Fruit fly (Drosophila melanogaster) whole organism, wandering third instar larva: ENCODE measurements around the gene Srp19.
A peak's percentile ranks its signal among the peaks of the same experiment; 100 is the strongest.

Experiments used
- Abd-B ChIP-seq: fragments of >200 bp; optimal IDR thresholded peaks from 2 replicates; lab custom pipeline; 2017; ENCODE audit warnings: missing biosample characterization, missing genetic modification characterization
- CG32264 ChIP-seq: fragments of 200-800 bp; sonication (Bioruptor generic); optimal IDR thresholded peaks from 2 replicates; lab custom pipeline; 2016; ENCODE audit warnings: missing biosample characterization, missing genetic modification characterization
- CG9705 ChIP-seq: fragments of 200-800 bp; sonication (Bioruptor generic); optimal IDR thresholded peaks from 2 replicates; lab custom pipeline; 2018; ENCODE audit warnings: missing biosample characterization, mild to moderate bottlenecking, missing genetic modification characterization
- CrebA ChIP-seq: fragments of 200-800 bp; sonication (Bioruptor generic); optimal IDR thresholded peaks from 2 replicates; lab custom pipeline; 2016; ENCODE audit warnings: missing biosample characterization, mild to moderate bottlenecking, missing genetic modification characterization, borderline replicate concordance
- Dfd ChIP-seq: fragments of >200 bp; optimal IDR thresholded peaks from 2 replicates; lab custom pipeline; 2017; ENCODE audit warnings: missing biosample characterization, missing genetic modification characterization
- Dif ChIP-seq: fragments of 200-275, 200-300 bp; sonication (Bioruptor generic); optimal IDR thresholded peaks from 2 replicates; lab custom pipeline; 2018; ENCODE audit warnings: missing biosample characterization, missing genetic modification characterization; ENCODE audit not compliant: partially characterized antibody
- GATAd ChIP-seq: sonication (Bioruptor generic); optimal IDR thresholded peaks from 2 replicates; lab custom pipeline; 2016; ENCODE audit warnings: missing biosample characterization, missing genetic modification characterization
- HLH106 ChIP-seq: fragments of 200-800 bp; optimal IDR thresholded peaks from 3 replicates; lab custom pipeline; 2019; ENCODE audit warnings: missing biosample characterization, mild to moderate bottlenecking, missing genetic modification characterization, moderate library complexity
- Hnf4 ChIP-seq: fragments of 200-800 bp; sonication (Bioruptor generic); optimal IDR thresholded peaks from 2 replicates; lab custom pipeline; 2016; ENCODE audit warnings: missing biosample characterization, mild to moderate bottlenecking, missing genetic modification characterization
- Hr78 ChIP-seq: fragments of >200 bp; optimal IDR thresholded peaks from 2 replicates; lab custom pipeline; 2017; ENCODE audit warnings: missing biosample characterization, missing genetic modification characterization
- Hr83 ChIP-seq: fragments of 200-300 bp; sonication (Bioruptor generic); optimal IDR thresholded peaks from 2 replicates; lab custom pipeline; 2016; ENCODE audit warnings: missing biosample characterization, mild to moderate bottlenecking, missing genetic modification characterization, moderate library complexity; ENCODE audit not compliant: poor library complexity, severe bottlenecking
- Jra ChIP-seq: sonication (Bioruptor generic); optimal IDR thresholded peaks from 2 replicates; lab custom pipeline; 2016; ENCODE audit warnings: missing biosample characterization, missing genetic modification characterization
- Mio ChIP-seq: sonication (Bioruptor generic); optimal IDR thresholded peaks from 2 replicates; lab custom pipeline; 2016; ENCODE audit warnings: missing biosample characterization, missing genetic modification characterization
- Myc ChIP-seq: fragments of >200 bp; optimal IDR thresholded peaks from 2 replicates; lab custom pipeline; 2017
- N ChIP-seq: fragments of >200 bp; optimal IDR thresholded peaks from 2 replicates; lab custom pipeline; 2018; ENCODE audit warnings: missing biosample characterization, missing external identifiers, missing genetic modification characterization
- OdsH ChIP-seq: fragments of 200-800 bp; sonication (Bioruptor generic); optimal IDR thresholded peaks from 2 replicates; lab custom pipeline; 2016; ENCODE audit warnings: missing biosample characterization, mild to moderate bottlenecking, missing genetic modification characterization
- Rel ChIP-seq, 2 experiments: fragments of 200-800 bp; sonication (Bioruptor generic) in 1 of 2; optimal IDR thresholded peaks; 2 replicates in 1 of 2; 3 replicates in 1 of 2; lab custom pipeline; 2016 to 2019; ENCODE audit warnings: mild to moderate bottlenecking in 2 of 2, missing biosample characterization in 2 of 2, missing genetic modification characterization in 2 of 2, moderate library complexity in 1 of 2
- Sp1 ChIP-seq: fragments of 200-800 bp; sonication (Bioruptor generic); optimal IDR thresholded peaks from 3 replicates; lab custom pipeline; 2019; ENCODE audit warnings: missing biosample characterization, mild to moderate bottlenecking, missing genetic modification characterization, moderate library complexity
- Vsx2 ChIP-seq: fragments of 200-300, 225-300 bp; sonication (Bioruptor generic); optimal IDR thresholded peaks from 2 replicates; lab custom pipeline; 2018; ENCODE audit warnings: missing biosample characterization, missing genetic modification characterization; ENCODE audit not compliant: partially characterized antibody
- br ChIP-seq: fragments of 200-800 bp; sonication (Bioruptor generic); optimal IDR thresholded peaks from 2 replicates; lab custom pipeline; 2016; ENCODE audit warnings: missing biosample characterization, missing genetic modification characterization
- brk ChIP-seq: fragments of 200-800 bp; sonication (Bioruptor generic); optimal IDR thresholded peaks from 2 replicates; lab custom pipeline; 2016; ENCODE audit warnings: missing biosample characterization, mild to moderate bottlenecking, missing genetic modification characterization
- dl ChIP-seq, 2 experiments: fragments of 175-275, 200-275 bp in 1 of 2; fragments of 200-275 bp in 1 of 2; sonication (Bioruptor generic); optimal IDR thresholded peaks; lab custom pipeline; 2018; ENCODE audit warnings: mild to moderate bottlenecking in 2 of 2, missing biosample characterization in 2 of 2, missing genetic modification characterization in 2 of 2, moderate library complexity in 2 of 2; ENCODE audit not compliant: partially characterized antibody in 2 of 2, insufficient read depth in 1 of 2
- dmrt93B ChIP-seq: fragments of 200-800 bp; sonication (Bioruptor generic); optimal IDR thresholded peaks from 2 replicates; lab custom pipeline; 2018; ENCODE audit warnings: missing biosample characterization, mild to moderate bottlenecking, missing genetic modification characterization
- dsf ChIP-seq: sonication (Bioruptor generic); optimal IDR thresholded peaks from 2 replicates; lab custom pipeline; 2016; ENCODE audit warnings: missing biosample characterization, missing genetic modification characterization, borderline replicate concordance
- ey ChIP-seq: fragments of 200-800 bp; sonication (Bioruptor generic); optimal IDR thresholded peaks from 2 replicates; lab custom pipeline; 2016; ENCODE audit warnings: missing biosample characterization, missing genetic modification characterization
- foxo ChIP-seq, 2 experiments: fragments of 200-800 bp; sonication (Bioruptor generic); optimal IDR thresholded peaks; 2 replicates in 1 of 2; 3 replicates in 1 of 2; lab custom pipeline; 2016 to 2017; ENCODE audit warnings: missing biosample characterization in 2 of 2, missing genetic modification characterization in 2 of 2
- fru ChIP-seq: fragments of 200-800 bp; sonication (Bioruptor generic); optimal IDR thresholded peaks from 3 replicates; lab custom pipeline; 2016; ENCODE audit warnings: missing biosample characterization, mild to moderate bottlenecking, missing genetic modification characterization
- h ChIP-seq: fragments of 200-800 bp; sonication (Bioruptor generic); optimal IDR thresholded peaks from 3 replicates; lab custom pipeline; 2016; ENCODE audit warnings: missing biosample characterization, mild to moderate bottlenecking, missing genetic modification characterization
- jim ChIP-seq: fragments of 175-275, 200-325 bp; sonication (Bioruptor generic); optimal IDR thresholded peaks from 2 replicates; lab custom pipeline; 2016; ENCODE audit warnings: missing biosample characterization, mild to moderate bottlenecking, missing genetic modification characterization
- lola ChIP-seq: fragments of >200 bp; optimal IDR thresholded peaks from 2 replicates; lab custom pipeline; 2017; ENCODE audit warnings: missing biosample characterization, missing genetic modification characterization
- pan ChIP-seq: fragments of >200 bp; optimal IDR thresholded peaks from 2 replicates; lab custom pipeline; 2017
- psq ChIP-seq: fragments of 200-800 bp; sonication (Bioruptor generic); optimal IDR thresholded peaks from 3 replicates; lab custom pipeline; 2017; ENCODE audit warnings: missing biosample characterization, mild to moderate bottlenecking, missing genetic modification characterization, moderate library complexity
- rgr ChIP-seq: fragments of 200-800 bp; sonication (Bioruptor generic); optimal IDR thresholded peaks from 3 replicates; lab custom pipeline; 2016; ENCODE audit warnings: missing biosample characterization, mild to moderate bottlenecking, missing genetic modification characterization
- sage ChIP-seq: fragments of 200-800 bp; sonication (Bioruptor generic); optimal IDR thresholded peaks from 2 replicates; lab custom pipeline; 2016; ENCODE audit warnings: missing biosample characterization, mild to moderate bottlenecking, missing genetic modification characterization
- sv ChIP-seq: fragments of 200-800 bp; sonication (Bioruptor generic); optimal IDR thresholded peaks from 3 replicates; lab custom pipeline; 2016; ENCODE audit warnings: missing biosample characterization, missing genetic modification characterization
- tai ChIP-seq: sonication (Bioruptor generic); optimal IDR thresholded peaks from 2 replicates; lab custom pipeline; 2016; ENCODE audit warnings: missing biosample characterization, missing genetic modification characterization
- usp ChIP-seq: fragments of >200 bp; optimal IDR thresholded peaks from 2 replicates; lab custom pipeline; 2017; ENCODE audit warnings: missing biosample characterization, missing genetic modification characterization
- woc ChIP-seq: sonication (Bioruptor generic); optimal IDR thresholded peaks from 2 replicates; lab custom pipeline; 2016; ENCODE audit warnings: missing biosample characterization, mild to moderate bottlenecking, missing genetic modification characterization

Gene Srp19

DNA sequence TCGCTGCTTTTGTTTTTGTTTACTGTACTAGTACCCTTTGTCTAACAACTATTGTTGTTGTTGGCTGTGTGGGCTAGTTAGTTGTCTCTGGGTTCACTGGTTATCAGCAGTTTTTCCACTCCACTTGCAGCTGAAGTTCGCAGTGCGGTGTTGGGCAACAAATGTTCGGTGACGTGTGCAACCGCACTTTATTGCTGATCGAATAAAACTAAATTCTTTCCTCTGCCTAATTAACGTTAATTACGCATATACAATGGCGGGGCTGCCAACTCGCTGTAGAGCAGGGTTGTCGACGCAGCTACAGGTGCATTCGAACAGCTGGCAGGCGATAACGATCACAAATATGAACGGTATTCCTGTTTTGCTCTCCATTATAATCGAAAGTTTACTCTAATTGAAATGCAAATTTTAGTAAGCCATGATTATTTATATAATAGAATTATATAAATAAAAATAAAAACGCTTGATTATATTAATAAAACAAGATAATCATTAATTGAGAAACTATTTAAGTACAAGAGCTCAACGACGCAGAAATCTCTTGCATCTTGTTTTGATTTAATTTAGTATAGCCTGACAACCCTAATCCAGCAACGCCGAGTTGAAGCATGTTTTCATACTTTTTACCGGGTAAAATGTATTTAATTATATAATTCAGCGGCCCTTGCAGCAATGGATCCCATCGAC lies 19.1 kb downstream of the Srp19 start, which contains the start of the genes mrva, CG42307 and mus312:
Gene mrva, minus strand, starts transcription at position 276 of the 687 bp plus-strand sequence.
Gene CG42307, plus strand, starts transcription at position 566 of the 687 bp plus-strand sequence.
Gene mus312, plus strand, starts transcription at position 566 of the 687 bp plus-strand sequence.
- TF ChIP-seq lola = no peak
- TF ChIP-seq usp (GFP tag; lab: Kevin White, UChicago) = no peak
- peak; percentile 83 for TF ChIP-seq rgr (GFP tag; lab: Kevin White, UChicago)
- peak; percentile 78 for TF ChIP-seq sv (GFP tag; lab: Kevin White, UChicago)
- TF ChIP-seq brk (GFP tag; lab: Kevin White, UChicago) = no peak
- no peak for TF ChIP-seq Hr78 (GFP tag; lab: Kevin White, UChicago)
- TF ChIP-seq CG9705 = peak; percentile 81
- TF ChIP-seq woc = no peak
- TF ChIP-seq Abd-B (GFP tag; lab: Kevin White, UChicago) = no peak
- no peak for TF ChIP-seq dsf
- TF ChIP-seq Mio (GFP tag; lab: Kevin White, UChicago) = no peak
- TF ChIP-seq CG32264 (GFP tag; lab: Kevin White, UChicago) = no peak
- TF ChIP-seq Vsx2 (GFP tag; lab: Kevin White, UChicago) = peak; percentile 83
- TF ChIP-seq h (GFP tag; lab: Kevin White, UChicago) = no peak
- peak; percentile 75 for TF ChIP-seq psq (GFP tag; lab: Kevin White, UChicago)
- TF ChIP-seq tai (GFP tag; lab: Kevin White, UChicago) = no peak
- no peak for TF ChIP-seq Dfd (GFP tag; lab: Kevin White, UChicago)
- TF ChIP-seq sage = no peak
- peak; percentile 90 for TF ChIP-seq Sp1 (GFP tag; lab: Kevin White, UChicago)
- TF ChIP-seq fru = no peak
- no peak for TF ChIP-seq GATAd (GFP tag; lab: Kevin White, UChicago)
- TF ChIP-seq jim = no peak
- TF ChIP-seq dmrt93B (GFP tag; lab: Kevin White, UChicago) = no peak
- no peak for TF ChIP-seq Rel (GFP tag; optimal IDR thresholded peaks at IDR 0.05; lab: Kevin White, UChicago)
- peak; percentile 77 for TF ChIP-seq Rel (tag; optimal IDR thresholded peaks at IDR 0.05; lab: Kevin White, UChicago)
- TF ChIP-seq br (GFP tag; lab: Kevin White, UChicago) = no peak
- no peak for TF ChIP-seq N
- peak in 1 of 2 experiments; percentile 87 for TF ChIP-seq foxo (GFP tag; optimal IDR thresholded peaks at IDR 0.05; lab: Kevin White, UChicago)
- peak; percentile 73 for TF ChIP-seq OdsH (GFP tag; lab: Kevin White, UChicago)
- no peak for TF ChIP-seq Jra (GFP tag; lab: Kevin White, UChicago)
- TF ChIP-seq HLH106 = peak; percentile 94
- TF ChIP-seq ey (GFP tag; lab: Kevin White, UChicago) = peak; percentile 47
- no peak for TF ChIP-seq dl (GFP tag; optimal IDR thresholded peaks at IDR 0.05; lab: Kevin White, UChicago; ENCODE audit: insufficient read depth in 1 of 2, partially characterized antibody in 2 of 2)
- TF ChIP-seq CrebA (GFP tag; lab: Kevin White, UChicago) = no peak
- TF ChIP-seq Dif (GFP tag; lab: Kevin White, UChicago) = no peak
- TF ChIP-seq Hr83 (GFP tag; lab: Kevin White, UChicago) = no peak
- TF ChIP-seq Myc (lab: Kevin White, UChicago) = no peak
- no peak for TF ChIP-seq Hnf4
- no peak for TF ChIP-seq pan

DNA sequence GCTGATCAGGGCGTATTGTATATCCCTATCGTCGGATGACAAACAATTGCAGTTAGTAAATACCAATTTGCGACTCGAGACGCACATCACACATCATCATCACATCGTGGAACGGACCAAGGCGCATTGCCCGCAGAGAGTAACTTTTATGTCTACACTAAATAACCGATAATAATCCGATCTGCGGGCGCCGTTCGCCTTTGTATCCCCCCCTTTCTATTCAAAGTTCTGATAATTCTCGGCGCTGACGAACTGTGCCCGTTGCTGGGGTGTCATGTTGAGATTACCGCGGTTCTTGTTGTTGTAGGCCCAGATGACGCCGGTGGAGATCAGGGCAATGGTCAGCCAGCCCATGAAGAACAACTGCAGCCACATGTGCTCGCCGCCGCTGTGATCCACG lies 21.2 kb downstream of the Srp19 start:
- TF ChIP-seq ey (GFP tag; lab: Kevin White, UChicago) = no peak
- no peak for TF ChIP-seq dl (GFP tag; optimal IDR thresholded peaks at IDR 0.05; lab: Kevin White, UChicago; ENCODE audit: insufficient read depth in 1 of 2, partially characterized antibody in 2 of 2)
- no peak for TF ChIP-seq Hr83 (GFP tag; lab: Kevin White, UChicago)
- TF ChIP-seq psq (GFP tag; lab: Kevin White, UChicago) = no peak
- TF ChIP-seq HLH106 = no peak
- no peak for TF ChIP-seq Vsx2 (GFP tag; lab: Kevin White, UChicago)
- TF ChIP-seq Hnf4 = no peak
- no peak for TF ChIP-seq pan
- TF ChIP-seq, all 38 proteins: peak for 0
